Worm (Caenorhabditis elegans) whole organism, young adult: ENCODE measurements around the gene F42E8.1.

Experiments used
- B0035.1 ChIP-seq: sonication (generic microtip); optimal IDR thresholded peaks from 2 replicates; lab custom pipeline; 2016; ENCODE audit warnings: missing genetic modification characterization, mild to moderate bottlenecking, missing compliant biosample characterization, missing genotype, missing genetic modification reagents
- B0336.3 ChIP-seq: fragments of 200-800 bp; sonication (Bioruptor generic); IDR thresholded peaks from 2 replicates; pipeline ENCODE4 v1.3.6; 2022; ENCODE audit warnings: missing genetic modification characterization, missing compliant biosample characterization
- D2030.7 ChIP-seq: fragments of 200-800 bp; sonication (Bioruptor generic); IDR thresholded peaks from 2 replicates; pipeline ENCODE4 v1.3.6; 2022; ENCODE audit warnings: missing genetic modification reagents, missing genetic modification characterization, missing compliant biosample characterization
- F22D6.2 ChIP-seq: sonication (generic microtip); optimal IDR thresholded peaks from 2 replicates; lab custom pipeline; 2016; ENCODE audit warnings: mild to moderate bottlenecking, missing genetic modification characterization, missing compliant biosample characterization
- F23B12.7 ChIP-seq: sonication (generic microtip); optimal IDR thresholded peaks from 2 replicates; lab custom pipeline; 2017; ENCODE audit warnings: missing genetic modification characterization, mild to moderate bottlenecking, missing compliant biosample characterization, antibody characterized with exemption, moderate library complexity; ENCODE audit not compliant: insufficient read depth
- F39B2.1 ChIP-seq: fragments of 200-800 bp; sonication (Bioruptor generic); IDR thresholded peaks from 2 replicates; pipeline ENCODE4 v1.3.6; 2022; ENCODE audit warnings: missing genetic modification reagents, missing genetic modification characterization, missing compliant biosample characterization
- F49E8.2 ChIP-seq: sonication (generic microtip); optimal IDR thresholded peaks from 3 replicates; lab custom pipeline; 2017; ENCODE audit warnings: missing genetic modification characterization, mild to moderate bottlenecking, missing compliant biosample characterization, antibody characterized with exemption, moderate library complexity; ENCODE audit not compliant: insufficient read depth
- F57A8.1 ChIP-seq: fragments of 200-800 bp; sonication (Bioruptor generic); optimal IDR thresholded peaks from 2 replicates; lab custom pipeline; 2018; ENCODE audit warnings: mild to moderate bottlenecking, missing genetic modification characterization, moderate library complexity, missing compliant biosample characterization
- F57C9.4 ChIP-seq: sonication (generic microtip); optimal IDR thresholded peaks from 2 replicates; lab custom pipeline; 2017; ENCODE audit warnings: mild to moderate bottlenecking, missing genetic modification characterization, missing compliant biosample characterization
- Y53G8AR.9 ChIP-seq: fragments of 200-800 bp; sonication (Bioruptor generic); conservative IDR thresholded peaks from 2 replicates; pipeline ENCODE4 v1.3.6; 2022; ENCODE audit warnings: missing genetic modification reagents, missing genetic modification characterization, missing compliant biosample characterization
- Y67H2A.10 ChIP-seq: fragments of 200-800 bp; sonication (Bioruptor generic); conservative IDR thresholded peaks from 2 replicates; pipeline ENCODE4 v1.3.6; 2022; ENCODE audit warnings: missing genetic modification reagents, missing genetic modification characterization, missing compliant biosample characterization
- attf-3 ChIP-seq: fragments of 200-800 bp; sonication (Bioruptor generic); conservative IDR thresholded peaks from 2 replicates; pipeline ENCODE4 v1.3.6; 2022; ENCODE audit warnings: missing genetic modification reagents, missing genetic modification characterization, missing compliant biosample characterization
- attf-5 ChIP-seq: fragments of 200-800 bp; sonication (Bioruptor generic); optimal IDR thresholded peaks from 2 replicates; lab custom pipeline; 2018; ENCODE audit warnings: mild to moderate bottlenecking, missing genetic modification characterization, missing compliant biosample characterization
- cebp-1 ChIP-seq, 2 experiments: fragments of 200-800 bp in 1 of 2; sonication (Bioruptor generic) in 1 of 2; sonication (generic microtip) in 1 of 2; IDR thresholded peaks in 1 of 2; optimal IDR thresholded peaks in 1 of 2; 2 replicates each; pipeline versions ENCODE4 v1.3.6 to Lab custom; 2017 to 2022; ENCODE audit warnings: missing compliant biosample characterization in 2 of 2, missing genetic modification characterization in 2 of 2, mild to moderate bottlenecking in 1 of 2, missing genetic modification reagents in 1 of 2, moderate library complexity in 1 of 2
- ceh-100 ChIP-seq: fragments of 200-800 bp; sonication (Bioruptor generic); IDR thresholded peaks from 2 replicates; pipeline ENCODE4 v1.3.6; 2022; ENCODE audit warnings: missing genetic modification reagents, missing genetic modification characterization, missing compliant biosample characterization
- ceh-27 ChIP-seq: fragments of 200-800 bp; sonication (Bioruptor generic); optimal IDR thresholded peaks from 2 replicates; lab custom pipeline; 2018; ENCODE audit warnings: mild to moderate bottlenecking, missing genetic modification characterization, moderate library complexity, missing compliant biosample characterization
- chd-7 ChIP-seq: sonication (generic microtip); optimal IDR thresholded peaks from 2 replicates; lab custom pipeline; 2016; ENCODE audit warnings: mild to moderate bottlenecking, missing genetic modification characterization, moderate library complexity, missing compliant biosample characterization
- dox-1 ChIP-seq: fragments of 200-800 bp; sonication (Bioruptor generic); IDR thresholded peaks from 2 replicates; pipeline ENCODE4 v1.3.6; 2022; ENCODE audit warnings: missing genetic modification reagents, missing genetic modification characterization, missing compliant biosample characterization
- egl-44 ChIP-seq: fragments of 200-800 bp; sonication (Bioruptor generic); IDR thresholded peaks from 2 replicates; pipeline ENCODE4 v1.3.6; 2022; ENCODE audit warnings: missing genetic modification reagents, missing genetic modification characterization, missing compliant biosample characterization
- ekl-4 ChIP-seq: fragments of 200-800 bp; sonication (Bioruptor generic); IDR thresholded peaks from 2 replicates; pipeline ENCODE4 v1.3.6; 2022; ENCODE audit warnings: missing genetic modification reagents, missing genetic modification characterization, missing compliant biosample characterization
- fkh-3 ChIP-seq: sonication (generic microtip); optimal IDR thresholded peaks from 2 replicates; lab custom pipeline; 2016; ENCODE audit warnings: mild to moderate bottlenecking, missing genetic modification characterization, missing compliant biosample characterization
- gei-17 ChIP-seq: fragments of 200-800 bp; sonication (Bioruptor generic); optimal IDR thresholded peaks from 2 replicates; lab custom pipeline; 2018; ENCODE audit warnings: mild to moderate bottlenecking, missing genetic modification characterization, missing compliant biosample characterization
- hlh-12 ChIP-seq: sonication (generic microtip); optimal IDR thresholded peaks from 2 replicates; lab custom pipeline; 2016; ENCODE audit warnings: missing genetic modification characterization, missing compliant biosample characterization
- hlh-26 ChIP-seq: fragments of 200-800 bp; sonication (Bioruptor generic); conservative IDR thresholded peaks from 2 replicates; pipeline ENCODE4 v1.3.6; 2022; ENCODE audit warnings: missing genetic modification reagents, missing genetic modification characterization, missing compliant biosample characterization
- hmg-1.2 ChIP-seq: fragments of 200-800 bp; sonication (Bioruptor generic); IDR thresholded peaks from 2 replicates; pipeline ENCODE4 v1.3.6; 2022; ENCODE audit warnings: missing genetic modification reagents, missing genetic modification characterization, missing compliant biosample characterization
- hsf-1 ChIP-seq: fragments of 200-800 bp; sonication (Bioruptor generic); IDR thresholded peaks from 2 replicates; pipeline ENCODE4 v1.3.6; 2022; ENCODE audit warnings: missing genetic modification reagents, missing genetic modification characterization, missing compliant biosample characterization
- lin-26 ChIP-seq: fragments of 200-800 bp; sonication (Bioruptor generic); IDR thresholded peaks from 2 replicates; pipeline ENCODE4 v1.3.6; 2022; ENCODE audit warnings: missing genetic modification reagents, missing genetic modification characterization, missing compliant biosample characterization
- lin-35 ChIP-seq, 3 experiments: fragments of 150-350 bp in 2 of 3; sonication (generic microtip) in 1 of 3; optimal IDR thresholded peaks; 2 replicates each; lab custom pipeline; 2014 to 2018; ENCODE audit warnings: missing biosample characterization in 3 of 3, missing genetic modification characterization in 3 of 3, missing genetic modification reagents in 3 of 3
- lin-40 ChIP-seq: sonication (generic microtip); optimal IDR thresholded peaks from 2 replicates; lab custom pipeline; 2016; ENCODE audit warnings: missing genetic modification characterization, mild to moderate bottlenecking, missing compliant biosample characterization, missing genotype, missing genetic modification reagents
- lin-54 ChIP-seq: fragments of 200-800 bp; sonication (Bioruptor generic); optimal IDR thresholded peaks from 2 replicates; lab custom pipeline; 2018; ENCODE audit warnings: mild to moderate bottlenecking, missing genetic modification characterization, missing compliant biosample characterization
- madf-6 ChIP-seq: fragments of 200-800 bp; sonication (Bioruptor generic); IDR thresholded peaks from 2 replicates; pipeline ENCODE4 v1.3.6; 2022; ENCODE audit warnings: missing genetic modification reagents, missing genetic modification characterization, missing compliant biosample characterization
- mcd-1 ChIP-seq: fragments of 200-800 bp; sonication (Bioruptor generic); IDR thresholded peaks from 2 replicates; pipeline ENCODE4 v1.3.6; 2022; ENCODE audit warnings: missing genetic modification reagents, missing genetic modification characterization, missing compliant biosample characterization
- mel-28 ChIP-seq: sonication (generic microtip); optimal IDR thresholded peaks from 2 replicates; lab custom pipeline; 2016; ENCODE audit warnings: borderline replicate concordance, mild to moderate bottlenecking, missing genetic modification characterization, missing compliant biosample characterization
- mes-4 ChIP-seq: sonication (generic microtip); optimal IDR thresholded peaks from 2 replicates; lab custom pipeline; 2016; ENCODE audit warnings: missing genotype, missing genetic modification characterization, missing compliant biosample characterization
- nfya-2 ChIP-seq: fragments of 200-800 bp; sonication (Bioruptor generic); IDR thresholded peaks from 2 replicates; pipeline ENCODE4 v1.3.6; 2022; ENCODE audit warnings: missing genetic modification reagents, missing genetic modification characterization, missing compliant biosample characterization
- nhr-120 ChIP-seq: fragments of 200-800 bp; sonication (Bioruptor generic); IDR thresholded peaks from 2 replicates; pipeline ENCODE4 v1.3.6; 2022; ENCODE audit warnings: missing genetic modification characterization, missing compliant biosample characterization
- nhr-27 ChIP-seq: fragments of 200-800 bp; sonication (Bioruptor generic); optimal IDR thresholded peaks from 2 replicates; lab custom pipeline; 2018; ENCODE audit warnings: mild to moderate bottlenecking, missing genetic modification characterization, moderate library complexity, missing compliant biosample characterization
- rpc-1 ChIP-seq, 2 experiments: fragments of 150-350 bp in 1 of 2; sonication (generic microtip) in 1 of 2; optimal IDR thresholded peaks; 2 replicates each; lab custom pipeline; 2014 to 2018; ENCODE audit warnings: missing biosample characterization in 1 of 2, missing genetic modification characterization in 1 of 2, missing genetic modification reagents in 1 of 2, missing genotype in 1 of 2
- sdz-38 ChIP-seq: sonication (generic microtip); optimal IDR thresholded peaks from 2 replicates; lab custom pipeline; 2016; ENCODE audit warnings: missing genotype, missing genetic modification characterization, missing compliant biosample characterization
- sea-2 ChIP-seq: fragments of 200-800 bp; sonication (Bioruptor generic); IDR thresholded peaks from 2 replicates; pipeline ENCODE4 v1.3.6; 2022; ENCODE audit warnings: missing genetic modification characterization, missing compliant biosample characterization
- snpc-3.4 ChIP-seq: sonication (generic microtip); optimal IDR thresholded peaks from 2 replicates; lab custom pipeline; 2017; ENCODE audit warnings: missing genetic modification characterization, mild to moderate bottlenecking, missing compliant biosample characterization, antibody characterized with exemption, moderate library complexity, missing genotype, missing genetic modification reagents
- somi-1 ChIP-seq: fragments of 200-800 bp; sonication (Bioruptor generic); optimal IDR thresholded peaks from 2 replicates; lab custom pipeline; 2018; ENCODE audit warnings: mild to moderate bottlenecking, missing genetic modification characterization, missing compliant biosample characterization
- tbx-9 ChIP-seq: sonication (generic microtip); optimal IDR thresholded peaks from 2 replicates; lab custom pipeline; 2016; ENCODE audit warnings: borderline replicate concordance, missing genetic modification characterization, inconsistent platforms, missing compliant biosample characterization
- tlf-1 ChIP-seq: fragments of 200-800 bp; sonication (Bioruptor generic); optimal IDR thresholded peaks from 2 replicates; lab custom pipeline; 2018; ENCODE audit warnings: mild to moderate bottlenecking, missing genetic modification characterization, missing compliant biosample characterization
- unc-130 ChIP-seq: sonication (generic microtip); optimal IDR thresholded peaks from 2 replicates; lab custom pipeline; 2016; ENCODE audit warnings: missing genetic modification reagents, missing genetic modification characterization, missing compliant biosample characterization
- unc-62 ChIP-seq: fragments of 150-350 bp; optimal IDR thresholded peaks from 2 replicates; lab custom pipeline; 2014; ENCODE audit warnings: missing biosample characterization, missing genetic modification reagents, missing genetic modification characterization
- xnd-1 ChIP-seq: sonication (generic microtip); optimal IDR thresholded peaks from 2 replicates; lab custom pipeline; 2016; ENCODE audit warnings: missing genotype, missing genetic modification reagents, missing genetic modification characterization, missing compliant biosample characterization
- ztf-26 ChIP-seq: sonication (generic microtip); optimal IDR thresholded peaks from 2 replicates; lab custom pipeline; 2017; ENCODE audit warnings: missing genetic modification characterization, missing compliant biosample characterization

Gene F42E8.1

ce11 chrV:13081197-13081747, 19.3 kb downstream of the F42E8.1 start (continued):
- TF ChIP-seq mcd-1 (GFP tag; lab: Robert Waterston, UW) = no peak
- TF ChIP-seq mes-4 = no peak
- TF ChIP-seq tlf-1 (GFP tag; lab: Kevin White, UChicago) = peak; percentile 6
- TF ChIP-seq B0035.1 (tag; lab: Kevin White, UChicago) = no peak
- TF ChIP-seq F57C9.4 (tag; lab: Kevin White, UChicago) = no peak
- no peak for TF ChIP-seq fkh-3 (tag; lab: Kevin White, UChicago)
- no peak for TF ChIP-seq ceh-27 (GFP tag; lab: Kevin White, UChicago)
- no peak for TF ChIP-seq dox-1 (GFP tag; lab: Robert Waterston, UW)
- TF ChIP-seq hlh-12 = no peak
- no peak for TF ChIP-seq F39B2.1
- TF ChIP-seq F57A8.1 (GFP tag; lab: Kevin White, UChicago) = no peak
- TF ChIP-seq lin-35 (GFP tag; optimal IDR thresholded peaks at IDR 0.05; lab: Kevin White, UChicago) = no peak
- no peak for TF ChIP-seq F23B12.7
- TF ChIP-seq sea-2 (GFP tag; lab: Robert Waterston, UW) = no peak
- 0 out of 2 replicates have a peak, but pooled peaks have one; percentile 52 for TF ChIP-seq egl-44 (GFP tag; lab: Robert Waterston, UW)
- no peak for TF ChIP-seq lin-26 (GFP tag; lab: Robert Waterston, UW)
- TF ChIP-seq ztf-26 (tag; lab: Kevin White, UChicago) = peak; percentile 89
- no peak for TF ChIP-seq xnd-1 (tag; lab: Kevin White, UChicago)
- TF ChIP-seq attf-5 = no peak
- TF ChIP-seq unc-62 (GFP tag; lab: Kevin White, UChicago) = no peak
- no peak for TF ChIP-seq ceh-100 (GFP tag; lab: Robert Waterston, UW)
- TF ChIP-seq sdz-38 (tag; lab: Kevin White, UChicago) = no peak
- TF ChIP-seq hsf-1 = no peak
- TF ChIP-seq attf-3 (GFP tag; lab: Robert Waterston, UW) = no peak
- no peak for TF ChIP-seq unc-130 (GFP tag; lab: Kevin White, UChicago)
- no peak for TF ChIP-seq Y53G8AR.9
- TF ChIP-seq D2030.7 (GFP tag; lab: Robert Waterston, UW) = no peak
- TF ChIP-seq hmg-1.2 = no peak
- no peak for TF ChIP-seq nhr-27 (tag; lab: Kevin White, UChicago)
- no peak for TF ChIP-seq tbx-9 (tag; lab: Kevin White, UChicago)
- no peak for TF ChIP-seq cebp-1 (GFP tag; IDR thresholded peaks at IDR 0.05; lab: Robert Waterston, UW)
- peak; percentile 6 for TF ChIP-seq cebp-1 (tag; optimal IDR thresholded peaks at IDR 0.05; lab: Kevin White, UChicago)
- TF ChIP-seq ekl-4 (GFP tag; lab: Robert Waterston, UW) = no peak
- no peak for TF ChIP-seq nhr-120 (GFP tag; lab: Robert Waterston, UW)
- TF ChIP-seq lin-40 (tag; lab: Kevin White, UChicago) = peak; percentile 91
- no peak for TF ChIP-seq gei-17 (GFP tag; lab: Kevin White, UChicago)
- peak; percentile 68 for TF ChIP-seq F22D6.2 (tag; lab: Kevin White, UChicago)
- TF ChIP-seq rpc-1 (optimal IDR thresholded peaks at IDR 0.05; lab: Kevin White, UChicago) = no peak
- no peak for TF ChIP-seq rpc-1 (tag; optimal IDR thresholded peaks at IDR 0.05; lab: Kevin White, UChicago)
- no peak for TF ChIP-seq mel-28
- no peak for TF ChIP-seq chd-7
- no peak for TF ChIP-seq madf-6 (GFP tag; lab: Robert Waterston, UW)
- TF ChIP-seq snpc-3.4 (tag; lab: Kevin White, UChicago) = no peak
- TF ChIP-seq hlh-26 (GFP tag; lab: Robert Waterston, UW) = no peak
- no peak for TF ChIP-seq B0336.3
- TF ChIP-seq somi-1 (GFP tag; lab: Kevin White, UChicago) = peak; percentile 93
- no peak for TF ChIP-seq Y67H2A.10
- no peak for TF ChIP-seq lin-54 (GFP tag; lab: Kevin White, UChicago)
- no peak for TF ChIP-seq nfya-2 (GFP tag; lab: Robert Waterston, UW)
- no peak for TF ChIP-seq F49E8.2
